Worm (Caenorhabditis elegans) whole organism, L4/young adult: ENCODE results near the gene set-24.

Experiments used
- W03F9.2 ChIP-seq: fragments of 150-350 bp; optimal IDR thresholded peaks from 2 replicates; lab custom pipeline; 2014; ENCODE audit warnings: missing biosample characterization, missing genetic modification characterization
- dao-5 ChIP-seq: sonication (generic microtip); optimal IDR thresholded peaks from 2 replicates; lab custom pipeline; 2016; ENCODE audit warnings: missing genotype, missing genetic modification characterization, moderate library complexity, missing compliant biosample characterization
- him-1 ChIP-seq: sonication (generic microtip); optimal IDR thresholded peaks from 2 replicates; lab custom pipeline; 2016; ENCODE audit warnings: missing genotype, missing genetic modification reagents, missing genetic modification characterization, missing compliant biosample characterization

ce11 chrII:12130868-12131267 is at the start of gene set-24:
- no peak for TF ChIP-seq W03F9.2
- TF ChIP-seq him-1 = no peak
- no peak for TF ChIP-seq dao-5 (tag; lab: Kevin White, UChicago)
